Worm (Caenorhabditis elegans): ENCODE results near the gene F57G12.2.

The F57G12.2 gene

DNA sequence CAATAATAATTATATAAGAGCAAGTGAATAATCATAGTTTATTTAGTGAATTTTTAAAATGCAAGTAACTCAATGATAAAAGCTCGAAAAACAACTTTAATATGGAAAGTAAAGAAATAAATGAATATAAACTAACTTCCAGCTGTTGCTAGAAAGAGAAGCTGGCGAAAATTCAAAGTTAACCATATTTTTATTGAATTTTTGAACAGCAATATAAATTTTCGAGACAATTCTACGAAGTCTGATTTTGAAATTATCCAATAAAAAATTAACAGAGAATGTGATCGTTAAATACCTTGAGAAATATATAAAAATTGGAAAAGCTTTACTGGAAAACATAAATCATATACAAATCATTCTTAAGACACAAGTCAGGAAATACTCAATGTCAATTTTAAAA is 26.7 kb upstream of the F57G12.2 start:
- TF ChIP-seq nhr-67 (tag; optimal IDR thresholded peaks at IDR 0.05) (no peak), ceh-9 (tag; optimal IDR thresholded peaks at IDR 0.05) (no peak), nhr-12 (tag; optimal IDR thresholded peaks at IDR 0.05) (no peak), daf-12 (tag; optimal IDR thresholded peaks at IDR 0.05) (no peak), fkh-10 (GFP tag; optimal IDR thresholded peaks at IDR 0.05) (no peak), egl-5 (tag; optimal IDR thresholded peaks at IDR 0.05) (no peak), ceh-28 (tag; optimal IDR thresholded peaks at IDR 0.05) (no peak), egl-27 (tag; optimal IDR thresholded peaks at IDR 0.05) (no peak), jun-1 (tag; optimal IDR thresholded peaks at IDR 0.05) (no peak), elt-2 (tag; optimal IDR thresholded peaks at IDR 0.05) (no peak), fkh-2 (tag; optimal IDR thresholded peaks at IDR 0.05) (no peak), ztf-4 (tag; optimal IDR thresholded peaks at IDR 0.05) (no peak), nhr-237 (tag; optimal IDR thresholded peaks at IDR 0.05) (no peak), mml-1 (tag; optimal IDR thresholded peaks at IDR 0.05) (no peak)

DNA sequence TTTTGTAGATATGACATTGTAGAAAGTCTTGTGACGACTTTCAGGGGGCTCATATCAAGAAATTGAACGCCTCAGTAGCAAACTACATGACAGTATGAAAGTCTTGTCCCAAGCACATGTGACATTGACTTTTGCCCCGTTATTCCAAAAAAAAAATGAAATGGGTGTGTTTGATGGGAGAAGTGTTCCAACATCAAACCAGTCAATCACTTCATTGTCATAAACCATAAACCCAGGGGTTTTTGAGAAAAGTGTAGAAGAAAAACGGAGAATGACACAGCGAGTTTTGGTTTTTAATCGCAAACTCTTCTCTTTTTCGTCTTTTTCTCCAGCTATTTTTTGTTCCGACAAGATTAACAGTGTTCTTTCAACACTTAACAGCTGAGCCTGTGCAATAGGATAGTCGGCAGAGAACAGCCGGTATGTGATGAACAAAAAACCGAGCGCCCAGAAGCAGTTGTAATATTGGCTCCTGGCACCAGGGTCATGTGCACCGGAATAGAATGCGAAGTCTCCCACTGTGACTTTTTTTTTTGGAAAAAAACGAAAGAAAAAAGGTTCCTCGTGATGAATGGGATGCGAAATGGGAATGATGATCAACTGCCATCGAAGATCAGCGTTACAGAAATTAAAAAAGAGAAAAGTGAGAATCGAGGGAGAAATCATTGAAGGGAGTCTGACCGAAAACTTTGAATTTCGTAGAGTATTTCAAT is 26.2 kb upstream of the F57G12.2 start:
- TF ChIP-seq ama-1 (optimal IDR thresholded peaks at IDR 0.05) (no peak), nhr-77 (tag; optimal IDR thresholded peaks at IDR 0.05) (no peak), pqm-1 (tag; optimal IDR thresholded peaks at IDR 0.05) (no peak), pha-4 (tag; optimal IDR thresholded peaks at IDR 0.05) (peak; percentile 32), jun-1 (tag; optimal IDR thresholded peaks at IDR 0.05) (no peak)

DNA sequence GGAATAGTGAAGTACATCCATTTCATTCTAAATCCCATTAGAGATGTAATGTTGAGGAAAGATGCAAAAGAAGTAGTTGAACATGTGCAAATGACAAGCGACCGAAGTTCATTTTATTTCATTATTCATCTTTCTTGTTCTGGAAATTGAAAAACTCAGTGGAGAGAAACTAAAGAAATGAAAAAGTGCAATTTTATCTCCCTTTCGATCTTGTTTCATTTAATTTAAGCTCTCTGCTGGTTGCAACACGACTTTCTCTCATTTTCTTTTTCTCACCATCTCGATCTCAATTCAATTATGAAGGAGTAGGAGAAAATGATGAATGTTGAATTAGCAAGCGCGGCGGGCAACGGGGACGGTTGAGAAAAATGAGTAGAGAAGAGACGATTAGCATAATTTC is 24.5 kb upstream of the F57G12.2 start:
- TF ChIP-seq nhr-77 (tag; optimal IDR thresholded peaks at IDR 0.05) (no peak), nfya-1 (tag; optimal IDR thresholded peaks at IDR 0.05; ENCODE audit: insufficient read depth) (peak; percentile 19), fkh-10 (GFP tag; optimal IDR thresholded peaks at IDR 0.05) (peak; percentile 65)

DNA sequence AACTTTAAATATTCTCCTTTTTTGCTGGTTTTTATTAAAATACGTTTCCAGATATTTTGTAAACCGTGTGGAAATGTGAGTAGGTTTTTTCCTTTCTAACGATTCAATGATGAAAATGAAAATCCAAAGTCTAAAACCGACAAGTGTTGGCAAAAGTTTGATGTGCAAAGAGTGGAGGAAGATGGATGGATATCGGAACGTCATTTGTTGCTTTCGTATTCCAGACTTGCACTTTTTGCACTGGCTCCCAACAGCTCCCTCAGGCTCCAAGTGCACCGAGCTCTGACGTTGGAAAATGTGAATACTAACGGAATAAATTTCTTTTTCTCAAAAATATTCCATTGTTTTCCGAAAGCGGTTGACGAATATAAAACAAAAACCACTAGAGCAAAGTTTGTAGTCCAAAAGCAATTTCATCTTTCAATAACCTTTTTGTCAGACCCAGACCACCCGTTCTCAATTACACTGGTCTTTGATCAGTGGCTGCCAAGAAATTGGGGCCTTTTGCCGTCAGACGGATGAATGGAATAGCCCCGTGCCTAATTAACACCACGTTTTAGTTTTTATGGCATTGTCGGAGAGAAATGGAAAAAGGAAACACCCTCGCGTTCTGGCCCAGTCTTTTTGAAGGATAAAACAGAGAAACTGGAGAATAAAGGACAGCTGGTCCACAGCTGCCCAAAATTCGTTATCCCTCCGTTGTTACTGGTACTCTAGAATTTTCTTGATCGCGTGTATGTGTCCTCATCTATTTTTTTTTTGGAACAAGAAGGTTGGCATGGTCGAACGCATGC is 23.0 kb upstream of the F57G12.2 start:
- TF ChIP-seq egl-5 (tag; optimal IDR thresholded peaks at IDR 0.05) (peak; percentile 58), unc-62 (GFP tag; optimal IDR thresholded peaks at IDR 0.05) (peak; percentile 48), nhr-23 (tag; optimal IDR thresholded peaks at IDR 0.05) (no peak), ZK546.5 (tag; optimal IDR thresholded peaks at IDR 0.05) (no peak), lin-39 (tag; optimal IDR thresholded peaks at IDR 0.05) (peak; percentile 43)

DNA sequence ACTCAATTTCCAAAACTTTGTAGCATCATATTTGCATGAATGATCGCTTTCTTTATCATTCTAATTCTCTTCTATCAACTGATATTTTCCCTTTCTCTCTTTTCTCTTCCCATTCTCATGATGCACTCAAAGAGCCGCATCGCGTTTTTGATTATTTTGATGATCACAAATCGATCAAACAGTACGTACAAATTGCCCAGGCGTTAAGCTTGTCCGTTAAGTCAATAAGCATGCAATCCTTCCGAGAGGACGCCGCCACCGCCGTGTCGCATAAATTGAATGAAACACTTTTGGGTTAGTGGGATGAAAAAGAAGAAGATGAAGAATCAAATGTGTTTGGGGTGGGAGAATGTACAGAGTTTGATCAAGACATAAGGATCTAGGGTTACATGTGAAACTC is 21.8 kb upstream of the F57G12.2 start:
- TF ChIP-seq nhr-25 (tag; optimal IDR thresholded peaks at IDR 0.05) (no peak), nhr-12 (tag; optimal IDR thresholded peaks at IDR 0.05) (no peak), ztf-4 (tag; optimal IDR thresholded peaks at IDR 0.05) (no peak), sea-2 (GFP tag; optimal IDR thresholded peaks at IDR 0.05) (no peak), daf-12 (tag; optimal IDR thresholded peaks at IDR 0.05) (no peak), ceh-16 (tag; optimal IDR thresholded peaks at IDR 0.05) (no peak), pqm-1 (tag; optimal IDR thresholded peaks at IDR 0.05) (peak; percentile 28), fkh-10 (GFP tag; optimal IDR thresholded peaks at IDR 0.05) (no peak), unc-62 (GFP tag; optimal IDR thresholded peaks at IDR 0.05) (no peak), pha-4 (tag; optimal IDR thresholded peaks at IDR 0.05) (peak; percentile 39), elt-2 (tag; optimal IDR thresholded peaks at IDR 0.05) (peak; percentile 30)

DNA sequence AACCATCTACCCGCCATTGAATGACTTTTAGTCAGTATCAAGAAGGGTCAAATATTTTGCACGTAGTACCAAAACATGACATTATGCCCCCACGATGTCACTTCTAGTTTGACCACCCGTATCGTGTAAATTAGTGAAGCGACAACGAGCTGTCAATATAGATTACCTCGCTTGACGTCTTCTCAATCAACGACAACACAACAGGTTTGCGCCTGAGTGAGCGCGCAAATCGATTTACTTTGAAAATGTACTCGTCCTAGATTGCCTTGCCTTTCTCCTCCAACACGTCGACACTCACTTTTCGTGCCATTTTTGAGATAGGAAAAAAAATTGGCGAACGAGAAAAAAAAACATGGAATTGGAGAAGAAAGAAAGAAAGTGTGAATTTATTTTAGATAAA is 20.8 kb upstream of the F57G12.2 start:
- TF ChIP-seq nhr-23 (tag; optimal IDR thresholded peaks at IDR 0.05), result peak; percentile 45
- no peak for TF ChIP-seq ztf-11 (tag; optimal IDR thresholded peaks at IDR 0.05)
- TF ChIP-seq fkh-10 (GFP tag; optimal IDR thresholded peaks at IDR 0.05), result no peak
- TF ChIP-seq egl-27 (tag; optimal IDR thresholded peaks at IDR 0.05), result no peak
- peak; percentile 83 for TF ChIP-seq unc-62 (GFP tag; optimal IDR thresholded peaks at IDR 0.05)
- no peak for TF ChIP-seq zag-1 (tag; optimal IDR thresholded peaks at IDR 0.05)
- TF ChIP-seq nhr-12 (tag; optimal IDR thresholded peaks at IDR 0.05), result no peak
- TF ChIP-seq lsy-12 (tag; optimal IDR thresholded peaks at IDR 0.05), result no peak
- peak; percentile 33 for TF ChIP-seq nfya-1 (tag; optimal IDR thresholded peaks at IDR 0.05; ENCODE audit: insufficient read depth)
- TF ChIP-seq pha-4 (tag; optimal IDR thresholded peaks at IDR 0.05), result no peak
- no peak for TF ChIP-seq nhr-77 (tag; optimal IDR thresholded peaks at IDR 0.05)
- peak; percentile 73 for TF ChIP-seq nhr-43 (tag; optimal IDR thresholded peaks at IDR 0.05; ENCODE audit: poor library complexity, severe bottlenecking)
- peak; percentile 54 for TF ChIP-seq ceh-28 (tag; optimal IDR thresholded peaks at IDR 0.05)
- no peak for TF ChIP-seq elt-1 (tag; optimal IDR thresholded peaks at IDR 0.05)
- TF ChIP-seq nhr-25 (tag; optimal IDR thresholded peaks at IDR 0.05), result peak; percentile 82

All from whole organism, L3 larva.